Worm (Caenorhabditis elegans) whole organism, early embryonic: ENCODE results near the gene srv-9.

Experiments
- ama-1 ChIP-seq: fragments of 150-350 bp; optimal IDR thresholded peaks from 2 replicates; lab custom pipeline; 2014
- ceh-36 ChIP-seq: sonication (generic microtip); optimal IDR thresholded peaks from 2 replicates; lab custom pipeline; 2016; ENCODE audit warnings: missing genetic modification characterization, inconsistent platforms, missing compliant biosample characterization
- ets-7 ChIP-seq: sonication (generic microtip); optimal IDR thresholded peaks from 2 replicates; lab custom pipeline; 2016; ENCODE audit warnings: missing genotype, missing genetic modification characterization, missing compliant biosample characterization
- flt-1 ChIP-seq: fragments of 200-800 bp; sonication (Bioruptor generic); IDR thresholded peaks from 2 replicates; pipeline ENCODE4 v1.3.6; 2022; ENCODE audit warnings: missing genetic modification characterization, missing compliant biosample characterization
- hmg-4 ChIP-seq: fragments of 200-800 bp; sonication (Bioruptor generic); optimal IDR thresholded peaks from 2 replicates; lab custom pipeline; 2018; ENCODE audit warnings: mild to moderate bottlenecking, missing genetic modification characterization, missing compliant biosample characterization
- hnd-1 ChIP-seq: sonication (generic microtip); optimal IDR thresholded peaks from 2 replicates; lab custom pipeline; 2016; ENCODE audit warnings: missing genetic modification characterization, missing compliant biosample characterization
- pes-1 ChIP-seq: fragments of 200-800 bp; sonication (Bioruptor generic); IDR thresholded peaks from 2 replicates; pipeline ENCODE4 v1.3.6; 2022; ENCODE audit warnings: missing genetic modification reagents, missing genetic modification characterization, missing compliant biosample characterization
- sea-1 ChIP-seq: fragments of 200-800 bp; sonication (Bioruptor generic); conservative IDR thresholded peaks from 2 replicates; pipeline ENCODE4 v1.3.6; 2022; ENCODE audit warnings: missing genetic modification characterization, missing compliant biosample characterization
- tbx-11 ChIP-seq: fragments of 200-800 bp; sonication (Bioruptor generic); IDR thresholded peaks from 2 replicates; pipeline ENCODE4 v1.3.6; 2022; ENCODE audit warnings: missing genetic modification characterization, missing compliant biosample characterization
- tra-4 ChIP-seq: sonication (generic microtip); optimal IDR thresholded peaks from 2 replicates; lab custom pipeline; 2017; ENCODE audit warnings: missing genetic modification characterization, missing compliant biosample characterization

DNA sequence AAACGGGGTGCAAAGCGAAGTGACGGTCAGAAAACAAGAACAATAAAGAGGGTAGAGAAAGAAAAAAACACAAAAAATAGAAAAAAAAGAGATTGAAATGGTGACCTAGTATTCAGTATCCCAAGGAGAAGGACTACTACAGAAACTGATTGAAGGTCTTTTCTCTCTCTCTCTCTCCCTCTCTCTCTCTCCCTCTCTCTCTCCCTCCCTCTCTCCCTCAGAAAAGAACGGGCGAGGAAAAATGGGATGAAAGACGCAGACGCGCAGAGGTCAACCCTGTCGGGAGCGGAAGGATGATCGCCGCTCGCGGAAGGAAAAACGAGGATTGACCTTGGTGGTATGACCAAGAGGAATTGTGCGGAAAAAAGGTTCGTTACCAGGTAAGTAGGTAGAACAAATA is 48.4 kb downstream of the srv-9 start:
- TF ChIP-seq ets-7 (tag; lab: Kevin White, UChicago), result no peak
- no peak for TF ChIP-seq sea-1 (GFP tag; lab: Robert Waterston, UW)
- TF ChIP-seq ama-1 (lab: Kevin White, UChicago), result no peak
- TF ChIP-seq hmg-4, result peak; percentile 26
- TF ChIP-seq ceh-36 (tag; lab: Kevin White, UChicago), result no peak
- no peak for TF ChIP-seq pes-1 (GFP tag; lab: Robert Waterston, UW)
- TF ChIP-seq hnd-1 (tag; lab: Kevin White, UChicago), result no peak
- TF ChIP-seq tra-4 (tag; lab: Kevin White, UChicago), result no peak
- no peak for TF ChIP-seq tbx-11
- no peak for TF ChIP-seq flt-1 (GFP tag; lab: Robert Waterston, UW)
